Worm (Caenorhabditis elegans): ENCODE measurements around the gene npp-19.

The npp-19 gene

DNA sequence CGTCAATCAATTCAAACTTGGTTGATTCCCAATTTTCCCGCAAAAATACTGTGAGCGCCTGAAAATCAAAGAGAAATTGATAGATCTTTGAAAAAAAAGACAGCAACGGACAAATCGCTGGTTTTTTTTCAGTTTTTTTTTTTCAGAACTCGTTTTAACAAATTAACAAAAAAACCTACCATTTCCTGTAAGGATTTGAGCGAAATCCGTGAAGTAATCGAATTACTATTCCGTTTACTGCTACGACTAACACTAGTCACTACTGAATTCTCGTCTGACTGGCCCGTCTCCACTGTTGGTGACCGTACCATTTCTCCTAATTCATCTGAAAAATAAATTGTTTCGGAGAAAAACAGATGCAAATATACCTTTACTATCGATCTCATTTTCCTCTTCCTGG, 38.9 kb downstream of the npp-19 start:
- no peak for TF ChIP-seq alr-1 (tag; optimal IDR thresholded peaks at IDR 0.05; ENCODE audit: borderline replicate concordance)
- TF ChIP-seq egl-27 (tag; optimal IDR thresholded peaks at IDR 0.05): no peak
- no peak for TF ChIP-seq jun-1 (tag; optimal IDR thresholded peaks at IDR 0.05)
- TF ChIP-seq tbx-2 (tag; optimal IDR thresholded peaks at IDR 0.05): no peak
- no peak for TF ChIP-seq nhr-12 (tag; optimal IDR thresholded peaks at IDR 0.05)
- TF ChIP-seq lin-15B (tag; optimal IDR thresholded peaks at IDR 0.05): no peak
- TF ChIP-seq isw-1 (GFP tag; IDR thresholded peaks at IDR 0.05): no peak
- TF ChIP-seq unc-86 (tag; optimal IDR thresholded peaks at IDR 0.05): no peak
- TF ChIP-seq pax-3 (tag; optimal IDR thresholded peaks at IDR 0.05): no peak
- TF ChIP-seq fkh-4 (tag; optimal IDR thresholded peaks at IDR 0.05; ENCODE audit: borderline replicate concordance): no peak
- TF ChIP-seq F16B12.6 (tag; optimal IDR thresholded peaks at IDR 0.05): no peak
- no peak for TF ChIP-seq nhr-71 (tag; optimal IDR thresholded peaks at IDR 0.05)
- TF ChIP-seq lin-39 (tag; optimal IDR thresholded peaks at IDR 0.05): no peak
- no peak for TF ChIP-seq lin-35 (GFP tag; optimal IDR thresholded peaks at IDR 0.05)
- no peak for TF ChIP-seq hlh-4 (tag; optimal IDR thresholded peaks at IDR 0.05)
- TF ChIP-seq snu-23 (GFP tag; optimal IDR thresholded peaks at IDR 0.05): no peak
- no peak for TF ChIP-seq skn-1 (tag; optimal IDR thresholded peaks at IDR 0.05)
- TF ChIP-seq ceh-8 (GFP tag; optimal IDR thresholded peaks at IDR 0.05): no peak

DNA sequence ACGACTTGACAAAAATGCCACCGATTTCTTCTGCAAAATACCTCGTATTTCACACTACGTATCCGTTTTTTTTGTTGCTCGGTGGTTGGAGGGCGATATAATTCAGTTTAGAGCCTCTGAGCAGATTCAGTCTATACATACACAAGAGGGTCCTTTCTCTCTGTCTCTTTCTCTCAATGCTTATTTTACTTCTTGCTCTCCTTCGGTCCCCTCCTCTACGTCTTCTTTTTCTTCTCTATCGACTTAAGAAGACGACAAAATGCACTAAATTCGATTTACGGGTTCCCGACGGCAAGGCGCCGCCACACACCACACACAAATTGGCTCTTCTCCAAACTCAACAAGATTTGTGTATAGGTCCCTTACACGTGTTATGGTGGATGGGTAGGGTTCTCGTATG, 39.3 kb downstream of the npp-19 start:
- TF ChIP-seq efl-1 (optimal IDR thresholded peaks at IDR 0.05): no peak
- peak in 1 of 2 experiments; percentile 53 for TF ChIP-seq efl-1 (GFP tag; optimal IDR thresholded peaks at IDR 0.05 in 1 of 2)
- no peak for TF ChIP-seq hlh-17 (GFP tag; optimal IDR thresholded peaks at IDR 0.05; ENCODE audit: borderline replicate concordance)
- peak; percentile 67 for TF ChIP-seq fkh-10 (GFP tag; optimal IDR thresholded peaks at IDR 0.05)
- TF ChIP-seq isw-1 (GFP tag; IDR thresholded peaks at IDR 0.05): 0 out of 2 replicates have a peak, but pooled peaks have one; percentile 9
- peak; percentile 9 for TF ChIP-seq nhr-47 (tag; optimal IDR thresholded peaks at IDR 0.05)
- TF ChIP-seq nhr-71 (tag; optimal IDR thresholded peaks at IDR 0.05): peak; percentile 26
- no peak for TF ChIP-seq snu-23 (GFP tag; optimal IDR thresholded peaks at IDR 0.05)
- no peak for TF ChIP-seq nhr-76 (tag; optimal IDR thresholded peaks at IDR 0.05)
- peak; percentile 85 for TF ChIP-seq ces-1 (GFP tag; optimal IDR thresholded peaks at IDR 0.05)
- TF ChIP-seq lin-14 (GFP tag; optimal IDR thresholded peaks at IDR 0.05): peak; percentile 84
- no peak for TF ChIP-seq mab-9 (GFP tag; IDR thresholded peaks at IDR 0.05)
- TF ChIP-seq lsy-2 (tag; optimal IDR thresholded peaks at IDR 0.05): peak in 1 of 2 experiments; percentile 1

DNA sequence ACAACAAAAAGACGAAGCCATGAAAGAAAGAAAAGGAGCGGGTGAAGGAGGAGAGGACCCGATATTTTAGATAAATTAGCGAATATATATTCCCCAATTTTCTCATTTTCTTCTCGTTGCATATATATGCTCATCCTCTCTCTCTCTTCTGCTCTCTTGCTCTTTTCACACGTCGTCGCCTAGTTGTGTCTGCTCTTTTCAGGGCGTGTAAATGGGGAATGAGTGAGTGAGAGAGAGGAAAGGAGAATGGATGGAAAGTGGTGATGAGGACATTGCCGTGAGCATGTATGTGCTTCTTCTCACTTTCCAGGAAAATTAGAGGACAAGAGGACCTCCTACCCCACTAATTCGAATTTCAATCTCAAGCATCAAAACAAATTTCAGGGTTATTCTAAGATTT, 42.8 kb downstream of the npp-19 start:
- TF ChIP-seq nhr-11 (tag; optimal IDR thresholded peaks at IDR 0.05): no peak
- TF ChIP-seq F16B12.6 (tag; optimal IDR thresholded peaks at IDR 0.05): no peak
- TF ChIP-seq unc-86 (tag; optimal IDR thresholded peaks at IDR 0.05): peak; percentile 20
- no peak for TF ChIP-seq nhr-28 (tag; optimal IDR thresholded peaks at IDR 0.05)
- peak; percentile 22 for TF ChIP-seq dsc-1 (tag; optimal IDR thresholded peaks at IDR 0.05)
- TF ChIP-seq ama-1 (optimal IDR thresholded peaks at IDR 0.05): no peak
- no peak for TF ChIP-seq nhr-76 (tag; optimal IDR thresholded peaks at IDR 0.05)
- no peak for TF ChIP-seq hlh-17 (GFP tag; optimal IDR thresholded peaks at IDR 0.05; ENCODE audit: borderline replicate concordance)
- no peak for TF ChIP-seq mab-9 (GFP tag; IDR thresholded peaks at IDR 0.05)
- no peak for TF ChIP-seq nhr-20 (tag; optimal IDR thresholded peaks at IDR 0.05)
- TF ChIP-seq egl-27 (tag; optimal IDR thresholded peaks at IDR 0.05): no peak
- no peak for TF ChIP-seq elt-2 (tag; optimal IDR thresholded peaks at IDR 0.05)
- no peak for TF ChIP-seq C04F5.9 (tag; optimal IDR thresholded peaks at IDR 0.05)
- TF ChIP-seq ceh-8 (GFP tag; optimal IDR thresholded peaks at IDR 0.05): no peak
- no peak for TF ChIP-seq lin-15B (tag; optimal IDR thresholded peaks at IDR 0.05)
- no peak for TF ChIP-seq nhr-85 (tag)
- no peak for TF ChIP-seq fos-1 (tag; optimal IDR thresholded peaks at IDR 0.05)
- no peak for TF ChIP-seq skn-1 (tag; optimal IDR thresholded peaks at IDR 0.05)
- TF ChIP-seq tlp-1 (tag; optimal IDR thresholded peaks at IDR 0.05): no peak
- TF ChIP-seq egl-13 (tag; optimal IDR thresholded peaks at IDR 0.05): peak; percentile 30
- TF ChIP-seq lsy-2 (tag; optimal IDR thresholded peaks at IDR 0.05): no peak
- TF ChIP-seq lin-14 (GFP tag; optimal IDR thresholded peaks at IDR 0.05): peak; percentile 63
- no peak for TF ChIP-seq C34B4.2 (tag; optimal IDR thresholded peaks at IDR 0.05)
- TF ChIP-seq nhr-71 (tag; optimal IDR thresholded peaks at IDR 0.05): peak; percentile 26
- TF ChIP-seq snpc-4 (tag; optimal IDR thresholded peaks at IDR 0.05): no peak
- TF ChIP-seq mef-2 (tag; optimal IDR thresholded peaks at IDR 0.05): no peak
- TF ChIP-seq lir-3 (tag; optimal IDR thresholded peaks at IDR 0.05; ENCODE audit: poor library complexity): no peak
- no peak for TF ChIP-seq lin-13 (GFP tag; optimal IDR thresholded peaks at IDR 0.05)
- no peak for TF ChIP-seq mdl-1 (tag; optimal IDR thresholded peaks at IDR 0.05)
- no peak for TF ChIP-seq ceh-88 (GFP tag; IDR thresholded peaks at IDR 0.05)
- TF ChIP-seq pqm-1 (tag; optimal IDR thresholded peaks at IDR 0.05): no peak
